Fruit fly (Drosophila melanogaster): ENCODE results near the gene CG31816.
A peak's percentile ranks its signal among the peaks of the same experiment; 100 is the strongest.

CG31816 gene

dm6 chr2L:16535673-16536144 is 6.6 kb upstream of the CG31816 start (continued):
- TF ChIP-seq Blimp-1 (GFP tag; optimal IDR thresholded peaks at IDR 0.05) (peak; percentile 65), pdm3 (GFP tag; optimal IDR thresholded peaks at IDR 0.05) (peak; percentile 92), CG6792 (GFP tag; optimal IDR thresholded peaks at IDR 0.05) (peak; percentile 92), achi (GFP tag; optimal IDR thresholded peaks at IDR 0.05) (peak; percentile 91), lz (GFP tag; optimal IDR thresholded peaks at IDR 0.05) (peak; percentile 90), Ets96B (tag; optimal IDR thresholded peaks at IDR 0.05) (peak; percentile 91), CG4318 (GFP tag; optimal IDR thresholded peaks at IDR 0.05) (peak; percentile 75), CG34406 (GFP tag; optimal IDR thresholded peaks at IDR 0.05) (peak; percentile 93), Sox14 (GFP tag; optimal IDR thresholded peaks at IDR 0.05) (peak; percentile 93), acj6 (GFP tag; optimal IDR thresholded peaks at IDR 0.05) (peak; percentile 92), CG8319 (GFP tag; optimal IDR thresholded peaks at IDR 0.05) (peak; percentile 88), Hr4 (GFP tag; optimal IDR thresholded peaks at IDR 0.05) (peak; percentile 90), vri (GFP tag; optimal IDR thresholded peaks at IDR 0.05) (peak; percentile 69), salr (GFP tag; optimal IDR thresholded peaks at IDR 0.05) (peak; percentile 78 to 87), CG6276 (GFP tag; optimal IDR thresholded peaks at IDR 0.05) (peak; percentile 82), CG8632 (GFP tag; optimal IDR thresholded peaks at IDR 0.05) (peak; percentile 92)

- TF ChIP-seq Eip78C (GFP tag) (peak; percentile 81), CG10669 (GFP tag; optimal IDR thresholded peaks at IDR 0.05) (peak; percentile 7), CG3032 (tag; optimal IDR thresholded peaks at IDR 0.05) (peak; percentile 29), spab (GFP tag; optimal IDR thresholded peaks at IDR 0.05) (peak; percentile 5), ss (GFP tag; optimal IDR thresholded peaks at IDR 0.05) (peak; percentile 47 to 48), CG6276 (GFP tag; optimal IDR thresholded peaks at IDR 0.05) (no peak), CG6163 (GFP tag; IDR thresholded peaks at IDR 0.05) (peak; percentile 40; the same call in 2 of the 3 replicates), Sox102F (GFP tag; optimal IDR thresholded peaks at IDR 0.05) (peak; percentile 64), CG11902 (GFP tag; optimal IDR thresholded peaks at IDR 0.05) (no peak), CG16779 (tag; optimal IDR thresholded peaks at IDR 0.05) (peak; percentile 12), CG1621 (tag; optimal IDR thresholded peaks at IDR 0.05) (no peak), CG6854 (GFP tag; optimal IDR thresholded peaks at IDR 0.05) (peak; percentile 79), CG8119 (GFP tag; IDR thresholded peaks at IDR 0.05) (peak; percentile 31; the same call in 2 of the 3 replicates), fd85E (GFP tag; optimal IDR thresholded peaks at IDR 0.05) (peak; percentile 30), achi (GFP tag; optimal IDR thresholded peaks at IDR 0.05) (no peak), CG9139 (GFP tag; optimal IDR thresholded peaks at IDR 0.05) (peak; percentile 43), OdsH (GFP tag; optimal IDR thresholded peaks at IDR 0.05) (peak; percentile 3), CG6808 (GFP tag; optimal IDR thresholded peaks at IDR 0.05) (peak; percentile 68), Hr4 (GFP tag; optimal IDR thresholded peaks at IDR 0.05) (no peak), Ets96B (tag; optimal IDR thresholded peaks at IDR 0.05) (peak; percentile 28), Sox14 (GFP tag; optimal IDR thresholded peaks at IDR 0.05) (peak; percentile 51), salr (GFP tag; optimal IDR thresholded peaks at IDR 0.05) (peak in 1 of 2 experiments; percentile 17), eg (GFP tag; IDR thresholded peaks at IDR 0.05) (peak; percentile 57; the same call in 2 of the 3 replicates), Eip93F (GFP tag; optimal IDR thresholded peaks at IDR 0.05) (peak; percentile 70), Hr38 (GFP tag; optimal IDR thresholded peaks at IDR 0.05) (no peak), Blimp-1 (GFP tag; optimal IDR thresholded peaks at IDR 0.05) (peak; percentile 33), dsx (GFP tag; optimal IDR thresholded peaks at IDR 0.05; ENCODE audit: poor library complexity, severe bottlenecking) (peak; percentile 55), fkh (GFP tag; optimal IDR thresholded peaks at IDR 0.05) (peak; percentile 38)
Observed at dm6 chr2L:16536501-16536900, 5.8 kb upstream of the CG31816 start.

- TF ChIP-seq Sox14 (GFP tag; optimal IDR thresholded peaks at IDR 0.05), result no peak
- no peak for TF ChIP-seq net (GFP tag; optimal IDR thresholded peaks at IDR 0.05)
- peak; percentile 33 for TF ChIP-seq CG34406 (GFP tag; optimal IDR thresholded peaks at IDR 0.05)
- peak; percentile 37 for TF ChIP-seq esn (GFP tag; optimal IDR thresholded peaks at IDR 0.05)
- TF ChIP-seq ss (GFP tag; optimal IDR thresholded peaks at IDR 0.05), result no peak
- no peak for TF ChIP-seq Ets21C (GFP tag; optimal IDR thresholded peaks at IDR 0.05)
- TF ChIP-seq CG11294 (GFP tag; IDR thresholded peaks at IDR 0.05), result no peak
- TF ChIP-seq CG6854 (GFP tag; optimal IDR thresholded peaks at IDR 0.05), result no peak
- TF ChIP-seq fd59A (GFP tag; optimal IDR thresholded peaks at IDR 0.05), result no peak
- peak; percentile 53 for TF ChIP-seq CG6276 (GFP tag; optimal IDR thresholded peaks at IDR 0.05)
- TF ChIP-seq CG3919 (GFP tag; optimal IDR thresholded peaks at IDR 0.05), result no peak
- no peak for TF ChIP-seq dsx (GFP tag; optimal IDR thresholded peaks at IDR 0.05; ENCODE audit: poor library complexity, severe bottlenecking)
- TF ChIP-seq Eip78C (GFP tag), result peak; percentile 69
- no peak for TF ChIP-seq Sox15 (GFP tag; optimal IDR thresholded peaks at IDR 0.05)
- no peak for TF ChIP-seq Hr38 (GFP tag; optimal IDR thresholded peaks at IDR 0.05)
- no peak for TF ChIP-seq dac (GFP tag; optimal IDR thresholded peaks at IDR 0.05)
- no peak for TF ChIP-seq CG6792 (GFP tag; optimal IDR thresholded peaks at IDR 0.05)
- no peak for TF ChIP-seq fkh (GFP tag; optimal IDR thresholded peaks at IDR 0.05)
- TF ChIP-seq CG16779 (tag; optimal IDR thresholded peaks at IDR 0.05), result no peak
- TF ChIP-seq svp (GFP tag), result peak; percentile 54
- peak; percentile 39; the same call in 1 of the 2 replicates for TF ChIP-seq CG15336 (GFP tag; IDR thresholded peaks at IDR 0.05)
Observed at dm6 chr2L:16537049-16537459, 5.3 kb upstream of the CG31816 start.
